Fruit fly (Drosophila melanogaster) whole organism, embryonic: ENCODE data around the gene cup.

Source experiments
- CG11085 ChIP-seq: fragments of 200-800 bp; sonication (Bioruptor generic); IDR thresholded peaks from 2 replicates; pipeline ENCODE4 v1.3.6; 2022; ENCODE audit warnings: missing biosample characterization, missing genetic modification characterization
- CG11696 ChIP-seq: fragments of 200-800 bp; sonication (Bioruptor generic); IDR thresholded peaks from 2 replicates; pipeline ENCODE4 v1.3.6; 2022; ENCODE audit warnings: missing biosample characterization, missing genetic modification characterization
- CG12299 ChIP-seq: fragments of 200-800 bp; sonication (Bioruptor generic); optimal IDR thresholded peaks from 2 replicates; lab custom pipeline; 2018; ENCODE audit warnings: missing biosample characterization, mild to moderate bottlenecking, missing genetic modification characterization
- CG1233 ChIP-seq: fragments of 200-800 bp; sonication (Bioruptor generic); optimal IDR thresholded peaks from 4 replicates; lab custom pipeline; 2018; ENCODE audit warnings: missing biosample characterization, mild to moderate bottlenecking, missing genetic modification characterization
- CG12391 ChIP-seq: fragments of 200-800 bp; sonication (Bioruptor generic); optimal IDR thresholded peaks from 3 replicates; lab custom pipeline; 2018; ENCODE audit warnings: missing biosample characterization, mild to moderate bottlenecking, missing genetic modification characterization, moderate library complexity
- CG13123 ChIP-seq: fragments of 200-800 bp; sonication (Bioruptor generic); optimal IDR thresholded peaks from 2 replicates; lab custom pipeline; 2016; ENCODE audit warnings: missing biosample characterization, missing genetic modification characterization
- CG14667 ChIP-seq: fragments of 200-800 bp; sonication (Bioruptor generic); IDR thresholded peaks from 2 replicates; pipeline ENCODE4 v1.3.6; 2022; ENCODE audit warnings: missing biosample characterization, missing genetic modification characterization
- CG15011 ChIP-seq: fragments of 200-800 bp; sonication (Bioruptor generic); optimal IDR thresholded peaks from 3 replicates; lab custom pipeline; 2018; ENCODE audit warnings: missing biosample characterization, mild to moderate bottlenecking, missing genetic modification characterization
- CG17359 ChIP-seq: fragments of 200-800 bp; sonication (Bioruptor generic); optimal IDR thresholded peaks from 3 replicates; lab custom pipeline; 2018; ENCODE audit warnings: missing biosample characterization, mild to moderate bottlenecking, missing genetic modification characterization, moderate library complexity
- CG1792 ChIP-seq: fragments of 200-800 bp; sonication (Bioruptor generic); optimal IDR thresholded peaks from 2 replicates; lab custom pipeline; 2016; ENCODE audit warnings: missing biosample characterization, missing genetic modification characterization
- CG18599 ChIP-seq: fragments of 200-800 bp; sonication (Bioruptor generic); optimal IDR thresholded peaks from 3 replicates; lab custom pipeline; 2017; ENCODE audit warnings: missing biosample characterization, missing genetic modification characterization, mild to moderate bottlenecking, moderate library complexity, missing genetic modification reagents
- CG2116 ChIP-seq: fragments of 200-800 bp; sonication (Bioruptor generic); optimal IDR thresholded peaks from 3 replicates; lab custom pipeline; 2018; ENCODE audit warnings: missing biosample characterization, mild to moderate bottlenecking, missing genetic modification characterization
- CG2120 ChIP-seq: fragments of 200-800 bp; sonication (Bioruptor generic); optimal IDR thresholded peaks from 3 replicates; lab custom pipeline; 2016; ENCODE audit warnings: missing biosample characterization, missing genetic modification characterization
- CG2875 ChIP-seq: fragments of 200-800 bp; sonication (Bioruptor generic); optimal IDR thresholded peaks from 2 replicates; lab custom pipeline; 2017; ENCODE audit warnings: missing biosample characterization, mild to moderate bottlenecking, missing genetic modification characterization, missing genetic modification reagents
- CG2889 ChIP-seq: fragments of 200-800 bp; sonication (Bioruptor generic); IDR thresholded peaks from 3 replicates; pipeline ENCODE4 v1.3.6; 2022; ENCODE audit warnings: missing biosample characterization, missing genetic modification characterization
- CG3163 ChIP-seq: fragments of 200-800 bp; sonication (Bioruptor generic); optimal IDR thresholded peaks from 3 replicates; lab custom pipeline; 2016; ENCODE audit warnings: missing biosample characterization, missing genetic modification characterization
- CG34224 ChIP-seq: fragments of 200-800 bp; sonication (Bioruptor generic); IDR thresholded peaks from 3 replicates; pipeline ENCODE4 v1.3.6; 2022; ENCODE audit warnings: missing biosample characterization, missing genetic modification characterization; ENCODE audit not compliant: partially characterized antibody
- CG4360 ChIP-seq: fragments of 200-800 bp; sonication (Bioruptor generic); IDR thresholded peaks from 2 replicates; pipeline ENCODE4 v1.3.6; 2022; ENCODE audit warnings: missing biosample characterization, missing genetic modification characterization
- CG6689 ChIP-seq: fragments of 200-800 bp; sonication (Bioruptor generic); IDR thresholded peaks from 2 replicates; pipeline ENCODE4 v1.3.6; 2022; ENCODE audit warnings: missing biosample characterization, missing genetic modification characterization
- CG6765 ChIP-seq: fragments of 200-800 bp; sonication (Bioruptor generic); optimal IDR thresholded peaks from 3 replicates; lab custom pipeline; 2017; ENCODE audit warnings: missing biosample characterization, mild to moderate bottlenecking, missing genetic modification characterization
- CG6813 ChIP-seq: fragments of 200-800 bp; sonication (Bioruptor generic); optimal IDR thresholded peaks from 2 replicates; lab custom pipeline; 2017; ENCODE audit warnings: missing biosample characterization, missing genetic modification characterization, mild to moderate bottlenecking, moderate library complexity, missing genetic modification reagents
- CG8290 ChIP-seq, 3 experiments: fragments of 200-800 bp; sonication (Bioruptor generic); optimal IDR thresholded peaks; 2 replicates each; lab custom pipeline; 2016 to 2019; ENCODE audit warnings: missing biosample characterization in 3 of 3, missing genetic modification characterization in 3 of 3, mild to moderate bottlenecking in 2 of 3, moderate library complexity in 1 of 3
- CG9215 ChIP-seq: fragments of 200-800 bp; sonication (Bioruptor generic); IDR thresholded peaks from 2 replicates; pipeline ENCODE4 v1.3.6; 2022; ENCODE audit warnings: missing biosample characterization, missing genetic modification characterization
- CG9727 ChIP-seq: fragments of 200-800 bp; sonication (Bioruptor generic); optimal IDR thresholded peaks from 3 replicates; lab custom pipeline; 2017; ENCODE audit warnings: missing biosample characterization, mild to moderate bottlenecking, missing genetic modification characterization
- D19A ChIP-seq: fragments of 200-800 bp; optimal IDR thresholded peaks from 3 replicates; lab custom pipeline; 2019; ENCODE audit warnings: missing biosample characterization, mild to moderate bottlenecking, missing genetic modification characterization, moderate library complexity
- Doc3 ChIP-seq: fragments of 200-800 bp; sonication (Bioruptor generic); IDR thresholded peaks from 3 replicates; pipeline ENCODE4 v1.3.6; 2022; ENCODE audit warnings: missing biosample characterization, missing genetic modification characterization; ENCODE audit not compliant: partially characterized antibody
- Drgx ChIP-seq: fragments of 200-800 bp; sonication (Bioruptor generic); IDR thresholded peaks from 2 replicates; pipeline ENCODE4 v1.3.6; 2022; ENCODE audit warnings: missing biosample characterization, missing genetic modification characterization
- Hsf ChIP-seq: fragments of 200-800 bp; sonication (Bioruptor generic); optimal IDR thresholded peaks from 3 replicates; lab custom pipeline; 2016; ENCODE audit warnings: missing biosample characterization, missing genetic modification characterization
- Opbp ChIP-seq: fragments of 200-800 bp; sonication (Bioruptor generic); IDR thresholded peaks from 3 replicates; pipeline ENCODE4 v1.3.6; 2022; ENCODE audit warnings: missing biosample characterization, missing genetic modification characterization; ENCODE audit not compliant: partially characterized antibody
- Six4 ChIP-seq: fragments of 200-800 bp; sonication (Bioruptor generic); optimal IDR thresholded peaks from 2 replicates; lab custom pipeline; 2016; ENCODE audit warnings: missing biosample characterization, missing genetic modification characterization
- Sox100B ChIP-seq: fragments of 200-800 bp; sonication (Bioruptor generic); optimal IDR thresholded peaks from 3 replicates; lab custom pipeline; 2018; ENCODE audit warnings: missing biosample characterization, mild to moderate bottlenecking, missing genetic modification characterization
- YL-1 ChIP-seq: fragments of 200-800 bp; sonication (Bioruptor generic); optimal IDR thresholded peaks from 3 replicates; lab custom pipeline; 2017; ENCODE audit warnings: missing biosample characterization, mild to moderate bottlenecking, missing genetic modification characterization
- caup ChIP-seq: fragments of 200-800 bp; sonication (Bioruptor generic); optimal IDR thresholded peaks from 3 replicates; lab custom pipeline; 2017; ENCODE audit warnings: missing biosample characterization, mild to moderate bottlenecking, missing genetic modification characterization, moderate library complexity; ENCODE audit not compliant: severe bottlenecking
- cwo ChIP-seq: fragments of 200-800 bp; sonication (Bioruptor generic); optimal IDR thresholded peaks from 3 replicates; lab custom pipeline; 2017; ENCODE audit warnings: missing biosample characterization, missing genetic modification characterization, mild to moderate bottlenecking, moderate library complexity, missing genetic modification reagents
- da ChIP-seq: fragments of 200-800 bp; sonication (Bioruptor generic); optimal IDR thresholded peaks from 2 replicates; lab custom pipeline; 2016; ENCODE audit warnings: missing biosample characterization, missing genetic modification characterization
- fu2 ChIP-seq: fragments of 200-800 bp; sonication (Bioruptor generic); optimal IDR thresholded peaks from 2 replicates; lab custom pipeline; 2016; ENCODE audit warnings: missing biosample characterization, missing genetic modification characterization
- gro ChIP-seq: fragments of 200-800 bp; sonication (Bioruptor generic); optimal IDR thresholded peaks from 2 replicates; lab custom pipeline; 2016; ENCODE audit warnings: missing biosample characterization, missing genetic modification characterization
- hb ChIP-seq: fragments of 200-800 bp; sonication (Bioruptor generic); IDR thresholded peaks from 3 replicates; pipeline ENCODE4 v1.3.6; 2022; ENCODE audit warnings: missing biosample characterization, missing genetic modification characterization; ENCODE audit not compliant: partially characterized antibody
- hbn ChIP-seq: fragments of 200-800 bp; sonication (Bioruptor generic); IDR thresholded peaks from 2 replicates; pipeline ENCODE4 v1.3.6; 2022; ENCODE audit warnings: missing biosample characterization, missing genetic modification characterization; ENCODE audit not compliant: partially characterized antibody
- her ChIP-seq: fragments of 200-800 bp; sonication (Bioruptor generic); optimal IDR thresholded peaks from 2 replicates; lab custom pipeline; 2016; ENCODE audit warnings: missing biosample characterization, missing genetic modification characterization
- mld ChIP-seq: fragments of 200-800 bp; sonication (Bioruptor generic); IDR thresholded peaks from 3 replicates; pipeline ENCODE4 v1.3.6; 2022; ENCODE audit warnings: missing biosample characterization, missing genetic modification characterization; ENCODE audit not compliant: partially characterized antibody
- nau ChIP-seq: fragments of 200-800 bp; sonication (Bioruptor generic); optimal IDR thresholded peaks from 3 replicates; lab custom pipeline; 2017; ENCODE audit warnings: missing biosample characterization, mild to moderate bottlenecking, missing genetic modification characterization, missing genetic modification reagents
- nmo ChIP-seq: fragments of 200-800 bp; sonication (Bioruptor generic); optimal IDR thresholded peaks from 2 replicates; lab custom pipeline; 2018; ENCODE audit warnings: missing biosample characterization, mild to moderate bottlenecking, missing genetic modification characterization, moderate library complexity
- pb ChIP-seq: fragments of 200-800 bp; sonication (Bioruptor generic); optimal IDR thresholded peaks from 3 replicates; lab custom pipeline; 2016; ENCODE audit warnings: missing biosample characterization, missing genetic modification characterization
- pros ChIP-seq: fragments of 200-800 bp; sonication (Bioruptor generic); optimal IDR thresholded peaks from 3 replicates; lab custom pipeline; 2019; ENCODE audit warnings: missing biosample characterization, mild to moderate bottlenecking, missing genetic modification characterization, moderate library complexity
- ranshi ChIP-seq: fragments of 200-800 bp; sonication (Bioruptor generic); IDR thresholded peaks from 2 replicates; pipeline ENCODE4 v1.3.6; 2022; ENCODE audit warnings: missing biosample characterization, missing genetic modification characterization
- stc ChIP-seq: fragments of 200-800 bp; sonication (Bioruptor generic); IDR thresholded peaks from 2 replicates; pipeline ENCODE4 v1.3.6; 2022; ENCODE audit warnings: missing biosample characterization, missing genetic modification characterization
- tap ChIP-seq: fragments of 200-800 bp; optimal IDR thresholded peaks from 3 replicates; lab custom pipeline; 2019; ENCODE audit warnings: missing biosample characterization, mild to moderate bottlenecking, missing genetic modification characterization, moderate library complexity
- zen ChIP-seq: fragments of 200-800 bp; sonication (Bioruptor generic); optimal IDR thresholded peaks from 3 replicates; lab custom pipeline; 2018; ENCODE audit warnings: missing biosample characterization, mild to moderate bottlenecking, missing genetic modification characterization, moderate library complexity
- zfh2 ChIP-seq: fragments of 200-800 bp; sonication (Bioruptor generic); optimal IDR thresholded peaks from 2 replicates; lab custom pipeline; 2016; ENCODE audit warnings: missing biosample characterization, missing genetic modification characterization

cup gene

DNA sequence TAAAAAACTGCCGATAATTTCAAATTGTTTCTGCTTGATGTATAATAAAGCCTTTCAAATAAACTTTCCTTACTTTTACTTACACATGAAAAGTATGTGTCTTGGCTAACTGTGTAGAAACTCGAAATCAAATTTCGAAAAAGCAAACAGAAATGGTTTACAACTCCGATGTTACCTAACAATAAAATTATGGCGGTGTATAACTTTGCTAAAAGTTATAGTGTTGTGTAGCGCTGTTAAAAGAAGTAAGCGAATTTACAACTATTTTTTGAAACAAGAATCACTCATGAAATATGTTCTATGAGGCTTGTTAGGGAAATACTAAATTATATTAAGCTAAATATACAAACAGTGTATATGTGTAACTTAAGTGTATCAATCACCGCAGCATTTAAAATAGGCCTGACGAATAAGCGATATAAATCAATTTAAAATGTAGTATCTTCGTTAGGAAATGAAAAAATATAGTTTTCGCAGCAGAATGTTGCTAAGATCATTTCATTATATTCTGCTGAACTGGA lies 40.8 kb upstream of the cup start, which contains the start of gene CG34345 (continued):
- no peak for TF ChIP-seq nau
- no peak for TF ChIP-seq Sox100B (GFP tag; lab: Kevin White, UChicago)
- TF ChIP-seq cwo = no peak
- peak; percentile 75 for TF ChIP-seq CG34224 (GFP tag; lab: Robert Waterston, UW)
- peak; percentile 26 for TF ChIP-seq zfh2
- no peak for TF ChIP-seq her (GFP tag; lab: Kevin White, UChicago)
- no peak for TF ChIP-seq CG11085 (GFP tag; lab: Robert Waterston, UW)
- peak; percentile 57 for TF ChIP-seq CG8290 (GFP tag; optimal IDR thresholded peaks at IDR 0.05; lab: Kevin White, UChicago)
- no peak for TF ChIP-seq CG8290 (tag; optimal IDR thresholded peaks at IDR 0.05; lab: Kevin White, UChicago)
- no peak for TF ChIP-seq CG9215 (GFP tag; lab: Robert Waterston, UW)
- TF ChIP-seq Opbp = peak; percentile 76; the same call in 2 of the 3 replicates
- TF ChIP-seq ranshi = no peak
- no peak for TF ChIP-seq hb (GFP tag; lab: Robert Waterston, UW)
- no peak for TF ChIP-seq CG14667 (GFP tag; lab: Robert Waterston, UW)
- TF ChIP-seq pb = no peak
- no peak for TF ChIP-seq Six4 (GFP tag; lab: Kevin White, UChicago)
- TF ChIP-seq CG6689 = no peak
- no peak for TF ChIP-seq Drgx
- no peak for TF ChIP-seq mld (GFP tag; lab: Robert Waterston, UW)
- TF ChIP-seq gro (GFP tag; lab: Kevin White, UChicago) = no peak
- peak; percentile 2 for TF ChIP-seq CG3163 (GFP tag; lab: Kevin White, UChicago)
- TF ChIP-seq fu2 (GFP tag; lab: Kevin White, UChicago) = no peak
- no peak for TF ChIP-seq CG15011 (GFP tag; lab: Kevin White, UChicago)
- TF ChIP-seq CG12391 (tag; lab: Kevin White, UChicago) = peak; percentile 22
- TF ChIP-seq CG2120 (GFP tag; lab: Kevin White, UChicago) = peak; percentile 50
- TF ChIP-seq CG1233 (GFP tag; lab: Kevin White, UChicago) = no peak
- no peak for TF ChIP-seq caup
- peak; percentile 19 for TF ChIP-seq CG2116 (GFP tag; lab: Kevin White, UChicago)
- TF ChIP-seq pros = no peak
- TF ChIP-seq CG13123 (GFP tag; lab: Kevin White, UChicago) = no peak
- no peak for TF ChIP-seq CG1792 (GFP tag; lab: Kevin White, UChicago)
- TF ChIP-seq da (GFP tag; lab: Kevin White, UChicago) = no peak
- no peak for TF ChIP-seq D19A (tag; lab: Kevin White, UChicago)
- no peak for TF ChIP-seq CG4360 (GFP tag; lab: Robert Waterston, UW)
- TF ChIP-seq CG17359 (tag; lab: Kevin White, UChicago) = no peak
- no peak for TF ChIP-seq CG6765 (GFP tag; lab: Kevin White, UChicago)
- TF ChIP-seq CG9727 (GFP tag; lab: Kevin White, UChicago) = no peak
- TF ChIP-seq stc (GFP tag; lab: Robert Waterston, UW) = no peak
- no peak for TF ChIP-seq CG18599 (GFP tag; lab: Kevin White, UChicago)
- peak; percentile 25 for TF ChIP-seq Hsf
- TF ChIP-seq zen (tag; lab: Kevin White, UChicago) = no peak
- no peak for TF ChIP-seq CG6813
- TF ChIP-seq CG12299 = no peak
- TF ChIP-seq tap (tag; lab: Kevin White, UChicago) = no peak
- TF ChIP-seq YL-1 (GFP tag; lab: Kevin White, UChicago) = no peak
- peak; percentile 72 for TF ChIP-seq hbn (GFP tag; lab: Robert Waterston, UW)
- TF ChIP-seq Doc3 = peak; percentile 62; the same call in 2 of the 3 replicates
- TF ChIP-seq CG2889 (GFP tag; lab: Robert Waterston, UW) = no peak
- peak; percentile 40 for TF ChIP-seq nmo (GFP tag; lab: Kevin White, UChicago)
- no peak for TF ChIP-seq CG11696 (GFP tag; lab: Robert Waterston, UW)
- no peak for TF ChIP-seq CG2875 (GFP tag; lab: Kevin White, UChicago)
